Fruit fly (Drosophila melanogaster): Measurements from ENCODE around the gene CG31697.

Gene CG31697

dm6 chr2L:19583926-19584392 is 48.7 kb downstream of the CG31697 start, which contains the start of the genes PCNA2 and CG10366 (continued):
- TF ChIP-seq HHEX (GFP tag; optimal IDR thresholded peaks at IDR 0.05) (peak; percentile 54), CG11398 (GFP tag; optimal IDR thresholded peaks at IDR 0.05) (peak; percentile 26), lov (optimal IDR thresholded peaks at IDR 0.05) (no peak), lov (GFP tag; IDR thresholded peaks at IDR 0.05) (no peak), eyg (GFP tag; optimal IDR thresholded peaks at IDR 0.05) (no peak), repo (GFP tag; optimal IDR thresholded peaks at IDR 0.05) (peak; percentile 61), bbx (GFP tag; IDR thresholded peaks at IDR 0.05; ENCODE audit: partially characterized antibody) (no peak), CG33213 (GFP tag; optimal IDR thresholded peaks at IDR 0.05) (peak; percentile 89), HmgZ (tag; optimal IDR thresholded peaks at IDR 0.05) (peak; percentile 86), ssp (GFP tag; IDR thresholded peaks at IDR 0.05) (peak; percentile 27; the same call in 1 of the 2 replicates), Sin3A (optimal IDR thresholded peaks at IDR 0.05) (peak; percentile 90), ham (GFP tag; IDR thresholded peaks at IDR 0.05) (no peak), Bdp1 (GFP tag; optimal IDR thresholded peaks at IDR 0.05) (peak; percentile 54), CG11723 (GFP tag; optimal IDR thresholded peaks at IDR 0.05) (peak; percentile 4), Hr51 (GFP tag; optimal IDR thresholded peaks at IDR 0.05) (peak; percentile 49 to 56), da (GFP tag; optimal IDR thresholded peaks at IDR 0.05) (peak; percentile 34), Nf-YC (tag; optimal IDR thresholded peaks at IDR 0.05) (peak; percentile 88), B-H2 (GFP tag; optimal IDR thresholded peaks at IDR 0.05) (peak; percentile 70), Dfd (GFP tag; optimal IDR thresholded peaks at IDR 0.05) (no peak), CG8290 (GFP tag; optimal IDR thresholded peaks at IDR 0.05) (peak; percentile 78), CG8290 (tag; optimal IDR thresholded peaks at IDR 0.05) (peak; percentile 60 to 76), Dll (GFP tag; IDR thresholded peaks at IDR 0.05; ENCODE audit: partially characterized antibody) (0 out of 4 replicates have a peak, but pooled peaks have one; percentile 43), CG17568 (GFP tag; optimal IDR thresholded peaks at IDR 0.05) (no peak), unpg (GFP tag; optimal IDR thresholded peaks at IDR 0.05) (peak; percentile 67), Neu2 (GFP tag; optimal IDR thresholded peaks at IDR 0.05; ENCODE audit: borderline replicate concordance) (no peak), tgo (GFP tag; IDR thresholded peaks at IDR 0.05) (peak; percentile 55), Hr78 (GFP tag; optimal IDR thresholded peaks at IDR 0.05) (no peak), toy (GFP tag; IDR thresholded peaks at IDR 0.05) (no peak), Asciz (GFP tag; optimal IDR thresholded peaks at IDR 0.05) (no peak), HLH4C (GFP tag; IDR thresholded peaks at IDR 0.05; ENCODE audit: partially characterized antibody) (no peak), CG1233 (GFP tag; optimal IDR thresholded peaks at IDR 0.05) (peak; percentile 42), Sry-δ (GFP tag; optimal IDR thresholded peaks at IDR 0.05) (peak; percentile 55), CG43689 (GFP tag; IDR thresholded peaks at IDR 0.05) (no peak), CG11093 (GFP tag; IDR thresholded peaks at IDR 0.05) (no peak), CG6654 (GFP tag; optimal IDR thresholded peaks at IDR 0.05) (no peak), nerfin-2 (GFP tag; IDR thresholded peaks at IDR 0.05; ENCODE audit: partially characterized antibody) (no peak), Nf-YB (GFP tag; optimal IDR thresholded peaks at IDR 0.05) (peak; percentile 55), lola (GFP tag; optimal IDR thresholded peaks at IDR 0.05) (peak in 1 of 3 experiments; percentile 60), hb (GFP tag; IDR thresholded peaks at IDR 0.05; ENCODE audit: partially characterized antibody) (no peak), run (tag; optimal IDR thresholded peaks at IDR 0.05) (no peak), C15 (GFP tag; IDR thresholded peaks at IDR 0.05) (no peak), rib (GFP tag; IDR thresholded peaks at IDR 0.05) (no peak), gt (GFP tag; IDR thresholded peaks at IDR 0.05) (no peak), Optix (GFP tag; IDR thresholded peaks at IDR 0.05) (no peak), Chrac-16 (GFP tag; optimal IDR thresholded peaks at IDR 0.05) (peak; percentile 75), Drgx (GFP tag; IDR thresholded peaks at IDR 0.05) (no peak), CG6791 (GFP tag; IDR thresholded peaks at IDR 0.05; ENCODE audit: partially characterized antibody) (peak; percentile 30; the same call in 1 of the 3 replicates), Usf (GFP tag; optimal IDR thresholded peaks at IDR 0.05) (no peak), Atf6 (GFP tag; IDR thresholded peaks at IDR 0.05) (peak; percentile 42; the same call in 1 of the 2 replicates), Poxn (GFP tag; IDR thresholded peaks at IDR 0.05) (no peak), CG8089 (GFP tag; optimal IDR thresholded peaks at IDR 0.05) (peak; percentile 62)

Data from whole organism, embryonic.